Worm (Caenorhabditis elegans) whole organism, midembryonic: ENCODE results near the gene acl-1.

Experiments used
- flt-1 ChIP-seq: fragments of 200-800 bp; sonication (Bioruptor generic); IDR thresholded peaks from 2 replicates; pipeline ENCODE4 v1.3.6; 2022; ENCODE audit warnings: missing genetic modification characterization, missing compliant biosample characterization
- klf-2 ChIP-seq: fragments of 200-800 bp; sonication (Bioruptor generic); conservative IDR thresholded peaks from 2 replicates; pipeline ENCODE4 v1.3.6; 2022; ENCODE audit warnings: missing genetic modification reagents, missing genetic modification characterization, missing compliant biosample characterization
- med-1 ChIP-seq: sonication (generic microtip); optimal IDR thresholded peaks from 2 replicates; lab custom pipeline; 2017; ENCODE audit warnings: missing genetic modification characterization, mild to moderate bottlenecking, missing compliant biosample characterization, antibody characterized with exemption, missing genetic modification reagents; ENCODE audit not compliant: insufficient read depth
- ref-1 ChIP-seq: fragments of 200-800 bp; sonication (Bioruptor generic); conservative IDR thresholded peaks from 2 replicates; pipeline ENCODE4 v1.3.6; 2022; ENCODE audit warnings: missing genetic modification reagents, missing genetic modification characterization, missing compliant biosample characterization
- ztf-29 ChIP-seq: fragments of 200-800 bp; sonication (Bioruptor generic); IDR thresholded peaks from 2 replicates; pipeline ENCODE4 v1.3.6; 2022; ENCODE audit warnings: missing genetic modification reagents, missing genetic modification characterization, missing compliant biosample characterization

ce11 chrX:15831537-15831936 is 18.1 kb upstream of the acl-1 start:
- TF ChIP-seq ref-1 (GFP tag; lab: Robert Waterston, UW) (no peak), klf-2 (GFP tag; lab: Robert Waterston, UW) (no peak), ztf-29 (GFP tag; lab: Robert Waterston, UW) (no peak), med-1 (GFP tag; lab: Kevin White, UChicago) (no peak), flt-1 (GFP tag; lab: Robert Waterston, UW) (no peak)
